Fruit fly (Drosophila melanogaster) whole organism, embryonic: ENCODE data around the gene GlcAT-P.

Source experiments
- CG10274 ChIP-seq: fragments of 200-800 bp; sonication (Bioruptor generic); optimal IDR thresholded peaks from 3 replicates; lab custom pipeline; 2017; ENCODE audit warnings: missing biosample characterization, mild to moderate bottlenecking, missing genetic modification characterization
- D19B ChIP-seq: fragments of 200-800 bp; sonication (Bioruptor generic); optimal IDR thresholded peaks from 2 replicates; lab custom pipeline; 2017; ENCODE audit warnings: missing biosample characterization, mild to moderate bottlenecking, missing genetic modification characterization
- Lhr ChIP-seq: fragments of 200-800 bp; sonication (Bioruptor generic); optimal IDR thresholded peaks from 3 replicates; lab custom pipeline; 2017; ENCODE audit warnings: mild to moderate bottlenecking, missing biosample characterization, missing genetic modification reagents, missing genetic modification characterization
- aop ChIP-seq: fragments of 200-800 bp; sonication (Bioruptor generic); IDR thresholded peaks from 2 replicates; pipeline ENCODE4 v1.3.6; 2022; ENCODE audit warnings: missing biosample characterization, missing genetic modification characterization
- pho ChIP-seq: fragments of 200-800 bp; sonication (Bioruptor generic); optimal IDR thresholded peaks from 2 replicates; lab custom pipeline; 2016; ENCODE audit warnings: missing biosample characterization, missing genetic modification characterization
- unc-4 ChIP-seq: fragments of 200-800 bp; sonication (Bioruptor generic); IDR thresholded peaks from 2 replicates; pipeline ENCODE4 v1.3.6; 2022; ENCODE audit warnings: missing biosample characterization, missing genetic modification characterization; ENCODE audit not compliant: partially characterized antibody

dm6 chr3L:11205608-11206336 is 8.4 kb upstream of the GlcAT-P start, which contains the start of gene Plod:
- TF ChIP-seq aop (GFP tag; lab: Robert Waterston, UW) (no peak), unc-4 (GFP tag; lab: Robert Waterston, UW) (peak; percentile 51; the same call in 1 of the 2 replicates), CG10274 (no peak), D19B (GFP tag; lab: Kevin White, UChicago) (no peak), pho (peak; percentile 38), Lhr (GFP tag; lab: Kevin White, UChicago) (peak; percentile 82)
